Fruit fly (Drosophila melanogaster): ENCODE data around the gene smog.

The smog gene

dm6 chr2L:4810044-4810609 lies 42.5 kb upstream of the smog start (continued):
- TF ChIP-seq pum (GFP tag; optimal IDR thresholded peaks at IDR 0.05) = no peak
- no peak for TF ChIP-seq jigr1 (GFP tag; IDR thresholded peaks at IDR 0.05)
- TF ChIP-seq crc (GFP tag; optimal IDR thresholded peaks at IDR 0.05) = no peak
- TF ChIP-seq Neu2 (GFP tag; optimal IDR thresholded peaks at IDR 0.05; ENCODE audit: borderline replicate concordance) = no peak
- TF ChIP-seq pros (GFP tag; optimal IDR thresholded peaks at IDR 0.05) = peak; percentile 42
- TF ChIP-seq Chrac-16 (GFP tag; optimal IDR thresholded peaks at IDR 0.05) = peak; percentile 25
- peak; percentile 50; the same call in 1 of the 2 replicates for TF ChIP-seq amos (GFP tag; IDR thresholded peaks at IDR 0.05; ENCODE audit: partially characterized antibody)
- TF ChIP-seq Dek (tag; optimal IDR thresholded peaks at IDR 0.05) = peak; percentile 60
- TF ChIP-seq CG6175 (GFP tag; IDR thresholded peaks at IDR 0.05) = no peak
- no peak for TF ChIP-seq Taf1 (GFP tag; IDR thresholded peaks at IDR 0.05)
- no peak for TF ChIP-seq CG31365 (tag; optimal IDR thresholded peaks at IDR 0.05)
- no peak for TF ChIP-seq gt (GFP tag; IDR thresholded peaks at IDR 0.05)
- TF ChIP-seq CkIIα-i1 (GFP tag; IDR thresholded peaks at IDR 0.05) = no peak
- peak; percentile 61; the same call in 1 of the 3 replicates for TF ChIP-seq Dbx (GFP tag; IDR thresholded peaks at IDR 0.05)
- TF ChIP-seq CG11560 (tag; IDR thresholded peaks at IDR 0.05) = no peak
- no peak for TF ChIP-seq CG10654 (GFP tag; optimal IDR thresholded peaks at IDR 0.05)
- no peak for TF ChIP-seq CG5245 (GFP tag; optimal IDR thresholded peaks at IDR 0.05)
- peak; percentile 57 for TF ChIP-seq CG31441 (GFP tag; IDR thresholded peaks at IDR 0.05)
- TF ChIP-seq cwo (GFP tag; optimal IDR thresholded peaks at IDR 0.05) = no peak
- TF ChIP-seq D19A (tag; optimal IDR thresholded peaks at IDR 0.05) = peak; percentile 81
- TF ChIP-seq Eip74EF (GFP tag; optimal IDR thresholded peaks at IDR 0.05) = no peak
- TF ChIP-seq CG4424 (GFP tag; optimal IDR thresholded peaks at IDR 0.05) = peak; percentile 42
- TF ChIP-seq CG5180 (GFP tag; optimal IDR thresholded peaks at IDR 0.05) = no peak
- peak; percentile 21 for TF ChIP-seq Bteb2 (GFP tag; optimal IDR thresholded peaks at IDR 0.05)
- no peak for TF ChIP-seq Sry-β (GFP tag; optimal IDR thresholded peaks at IDR 0.05)
- TF ChIP-seq dati (GFP tag; IDR thresholded peaks at IDR 0.05) = no peak
- TF ChIP-seq CG4404 (GFP tag; IDR thresholded peaks at IDR 0.05) = no peak
- peak; percentile 56; the same call in 1 of the 2 replicates for TF ChIP-seq CG9932 (GFP tag; IDR thresholded peaks at IDR 0.05)
- TF ChIP-seq CG10267 (tag; optimal IDR thresholded peaks at IDR 0.05) = peak; percentile 24
- TF ChIP-seq CG17361 (GFP tag; IDR thresholded peaks at IDR 0.05) = no peak
- peak; percentile 95 for TF ChIP-seq kni (GFP tag; optimal IDR thresholded peaks at IDR 0.05)
- TF ChIP-seq D19B (GFP tag; optimal IDR thresholded peaks at IDR 0.05) = no peak
- peak; percentile 40 for TF ChIP-seq CG34224 (GFP tag; IDR thresholded peaks at IDR 0.05; ENCODE audit: partially characterized antibody)
- peak; percentile 55 for TF ChIP-seq CG10147 (GFP tag; optimal IDR thresholded peaks at IDR 0.05)
- peak; percentile 15 for TF ChIP-seq Fer1 (GFP tag; optimal IDR thresholded peaks at IDR 0.05)
- TF ChIP-seq vvl (GFP tag; IDR thresholded peaks at IDR 0.05) = peak; percentile 60; the same call in 1 of the 2 replicates
- peak; percentile 32 for TF ChIP-seq run (tag; optimal IDR thresholded peaks at IDR 0.05)
- TF ChIP-seq CG18599 (GFP tag; optimal IDR thresholded peaks at IDR 0.05) = peak; percentile 36
- TF ChIP-seq inv (GFP tag; IDR thresholded peaks at IDR 0.05; ENCODE audit: partially characterized antibody) = no peak
- 0 out of 2 replicates have a peak, but pooled peaks have one; percentile 53 for TF ChIP-seq sna (GFP tag; IDR thresholded peaks at IDR 0.05; ENCODE audit: partially characterized antibody)
- no peak for TF ChIP-seq ham (GFP tag; IDR thresholded peaks at IDR 0.05)
- TF ChIP-seq CG7556 (GFP tag; optimal IDR thresholded peaks at IDR 0.05) = peak; percentile 55
- peak; percentile 31; the same call in 2 of the 3 replicates for TF ChIP-seq HLH4C (GFP tag; IDR thresholded peaks at IDR 0.05; ENCODE audit: partially characterized antibody)
- peak; percentile 17 for TF ChIP-seq lbe (GFP tag; optimal IDR thresholded peaks at IDR 0.05)
- no peak for TF ChIP-seq dimm (GFP tag; IDR thresholded peaks at IDR 0.05)
- TF ChIP-seq chn (GFP tag; optimal IDR thresholded peaks at IDR 0.05) = peak; percentile 85
- TF ChIP-seq Dll (GFP tag; IDR thresholded peaks at IDR 0.05; ENCODE audit: partially characterized antibody) = peak; percentile 52; the same call in 3 of the 4 replicates
- no peak for TF ChIP-seq CG12071 (GFP tag; optimal IDR thresholded peaks at IDR 0.05)
- TF ChIP-seq kay (GFP tag; optimal IDR thresholded peaks at IDR 0.05) = no peak
